Worm (Caenorhabditis elegans) whole organism, young adult: Measurements from ENCODE around the gene T26C12.3.
"Not testable (repeated sequence)": the region's sequence is repeated elsewhere in the genome, so short reads cannot be mapped to it uniquely, and the experiment has no call there.

Experiments used
- D2030.7 ChIP-seq: fragments of 200-800 bp; sonication (Bioruptor generic); IDR thresholded peaks from 2 replicates; pipeline ENCODE4 v1.3.6; 2022; ENCODE audit warnings: missing genetic modification reagents, missing genetic modification characterization, missing compliant biosample characterization
- F10E7.11 ChIP-seq: sonication (generic microtip); optimal IDR thresholded peaks from 2 replicates; lab custom pipeline; 2017; ENCODE audit warnings: mild to moderate bottlenecking, missing genetic modification characterization, moderate library complexity, missing compliant biosample characterization
- F22D6.2 ChIP-seq: sonication (generic microtip); optimal IDR thresholded peaks from 2 replicates; lab custom pipeline; 2016; ENCODE audit warnings: mild to moderate bottlenecking, missing genetic modification characterization, missing compliant biosample characterization
- F33H1.4 ChIP-seq: fragments of 200-800 bp; sonication (Bioruptor generic); IDR thresholded peaks from 2 replicates; pipeline ENCODE4 v1.3.6; 2022; ENCODE audit warnings: missing genetic modification reagents, missing genetic modification characterization, missing compliant biosample characterization
- F37B4.10 ChIP-seq: fragments of 200-800 bp; sonication (Bioruptor generic); IDR thresholded peaks from 2 replicates; pipeline ENCODE4 v1.3.6; 2022; ENCODE audit warnings: missing genetic modification characterization, missing compliant biosample characterization
- F49E8.2 ChIP-seq: sonication (generic microtip); optimal IDR thresholded peaks from 3 replicates; lab custom pipeline; 2017; ENCODE audit warnings: missing genetic modification characterization, mild to moderate bottlenecking, missing compliant biosample characterization, antibody characterized with exemption, moderate library complexity; ENCODE audit not compliant: insufficient read depth
- F55B11.4 ChIP-seq: sonication (generic microtip); optimal IDR thresholded peaks from 2 replicates; lab custom pipeline; 2016; ENCODE audit warnings: missing compliant biosample characterization, missing genetic modification characterization, borderline replicate concordance; ENCODE audit not compliant: insufficient read depth
- F57C9.4 ChIP-seq: sonication (generic microtip); optimal IDR thresholded peaks from 2 replicates; lab custom pipeline; 2017; ENCODE audit warnings: mild to moderate bottlenecking, missing genetic modification characterization, missing compliant biosample characterization
- K11D2.4 ChIP-seq: fragments of 200-800 bp; sonication (Bioruptor generic); IDR thresholded peaks from 2 replicates; pipeline ENCODE4 v1.3.6; 2022; ENCODE audit warnings: missing genetic modification reagents, missing genetic modification characterization, missing compliant biosample characterization
- K12H6.12 ChIP-seq: fragments of 200-800 bp; sonication (Bioruptor generic); optimal IDR thresholded peaks from 2 replicates; lab custom pipeline; 2018; ENCODE audit warnings: mild to moderate bottlenecking, missing genetic modification characterization, missing compliant biosample characterization
- Y53G8AR.9 ChIP-seq: fragments of 200-800 bp; sonication (Bioruptor generic); conservative IDR thresholded peaks from 2 replicates; pipeline ENCODE4 v1.3.6; 2022; ENCODE audit warnings: missing genetic modification reagents, missing genetic modification characterization, missing compliant biosample characterization
- Y56A3A.18 ChIP-seq: fragments of 200-800 bp; sonication (Bioruptor generic); IDR thresholded peaks from 2 replicates; pipeline ENCODE4 v1.3.6; 2022; ENCODE audit warnings: missing genetic modification reagents, missing genetic modification characterization, missing compliant biosample characterization
- Y79H2A.3 ChIP-seq: fragments of 200-800 bp; sonication (Bioruptor generic); conservative IDR thresholded peaks from 2 replicates; pipeline ENCODE4 v1.3.6; 2022; ENCODE audit warnings: missing genetic modification reagents, missing genetic modification characterization, missing compliant biosample characterization
- ZK185.1 ChIP-seq: sonication (generic microtip); optimal IDR thresholded peaks from 2 replicates; lab custom pipeline; 2016; ENCODE audit warnings: mild to moderate bottlenecking, missing genetic modification characterization, missing compliant biosample characterization; ENCODE audit not compliant: poor library complexity, severe bottlenecking
- akir-1 ChIP-seq: fragments of 200-800 bp; sonication (Bioruptor generic); optimal IDR thresholded peaks from 2 replicates; lab custom pipeline; 2018; ENCODE audit warnings: mild to moderate bottlenecking, missing genetic modification characterization, moderate library complexity, missing compliant biosample characterization
- aptf-3 ChIP-seq: fragments of 200-800 bp; sonication (Bioruptor generic); IDR thresholded peaks from 2 replicates; pipeline ENCODE4 v1.3.6; 2022; ENCODE audit warnings: missing genetic modification characterization, missing compliant biosample characterization
- athp-1 ChIP-seq: sonication (generic microtip); optimal IDR thresholded peaks from 2 replicates; lab custom pipeline; 2017; ENCODE audit warnings: mild to moderate bottlenecking, missing genetic modification characterization, missing compliant biosample characterization
- attf-3 ChIP-seq: fragments of 200-800 bp; sonication (Bioruptor generic); conservative IDR thresholded peaks from 2 replicates; pipeline ENCODE4 v1.3.6; 2022; ENCODE audit warnings: missing genetic modification reagents, missing genetic modification characterization, missing compliant biosample characterization
- bed-1 ChIP-seq: fragments of 200-800 bp; sonication (Bioruptor generic); IDR thresholded peaks from 2 replicates; pipeline ENCODE4 v1.3.6; 2022; ENCODE audit warnings: missing genetic modification reagents, missing genetic modification characterization, missing compliant biosample characterization
- ccch-3 ChIP-seq: fragments of 200-800 bp; sonication (Bioruptor generic); optimal IDR thresholded peaks from 2 replicates; lab custom pipeline; 2018; ENCODE audit warnings: mild to moderate bottlenecking, missing genetic modification characterization, missing compliant biosample characterization
- ceh-40 ChIP-seq: fragments of 200-800 bp; sonication (Bioruptor generic); IDR thresholded peaks from 2 replicates; pipeline ENCODE4 v1.3.6; 2022; ENCODE audit warnings: missing genetic modification characterization, missing compliant biosample characterization
- ceh-79 ChIP-seq: sonication (generic microtip); optimal IDR thresholded peaks from 2 replicates; lab custom pipeline; 2017; ENCODE audit warnings: mild to moderate bottlenecking, missing genetic modification characterization, missing compliant biosample characterization
- ceh-91 ChIP-seq: fragments of 200-800 bp; sonication (Bioruptor generic); IDR thresholded peaks from 2 replicates; pipeline ENCODE4 v1.3.6; 2022; ENCODE audit warnings: missing genetic modification reagents, missing genetic modification characterization, missing compliant biosample characterization
- chd-7 ChIP-seq: sonication (generic microtip); optimal IDR thresholded peaks from 2 replicates; lab custom pipeline; 2016; ENCODE audit warnings: mild to moderate bottlenecking, missing genetic modification characterization, moderate library complexity, missing compliant biosample characterization
- dox-1 ChIP-seq: fragments of 200-800 bp; sonication (Bioruptor generic); IDR thresholded peaks from 2 replicates; pipeline ENCODE4 v1.3.6; 2022; ENCODE audit warnings: missing genetic modification reagents, missing genetic modification characterization, missing compliant biosample characterization
- egl-44 ChIP-seq: fragments of 200-800 bp; sonication (Bioruptor generic); IDR thresholded peaks from 2 replicates; pipeline ENCODE4 v1.3.6; 2022; ENCODE audit warnings: missing genetic modification reagents, missing genetic modification characterization, missing compliant biosample characterization
- egrh-3 ChIP-seq: fragments of 200-800 bp; sonication (Bioruptor generic); IDR thresholded peaks from 2 replicates; pipeline ENCODE4 v1.3.6; 2022; ENCODE audit warnings: missing genetic modification reagents, missing genetic modification characterization, missing compliant biosample characterization
- ekl-4 ChIP-seq: fragments of 200-800 bp; sonication (Bioruptor generic); IDR thresholded peaks from 2 replicates; pipeline ENCODE4 v1.3.6; 2022; ENCODE audit warnings: missing genetic modification reagents, missing genetic modification characterization, missing compliant biosample characterization
- ets-4 ChIP-seq: fragments of 200-800 bp; sonication (Bioruptor generic); optimal IDR thresholded peaks from 2 replicates; lab custom pipeline; 2018; ENCODE audit warnings: mild to moderate bottlenecking, missing genetic modification characterization, missing compliant biosample characterization
- hlh-12 ChIP-seq: sonication (generic microtip); optimal IDR thresholded peaks from 2 replicates; lab custom pipeline; 2016; ENCODE audit warnings: missing genetic modification characterization, missing compliant biosample characterization
- lir-1 ChIP-seq: fragments of 200-800 bp; sonication (Bioruptor generic); conservative IDR thresholded peaks from 2 replicates; pipeline ENCODE4 v1.3.6; 2022; ENCODE audit warnings: missing genetic modification reagents, missing genetic modification characterization, missing compliant biosample characterization
- mes-4 ChIP-seq: sonication (generic microtip); optimal IDR thresholded peaks from 2 replicates; lab custom pipeline; 2016; ENCODE audit warnings: missing genotype, missing genetic modification characterization, missing compliant biosample characterization
- nhr-90 ChIP-seq: sonication (generic microtip); optimal IDR thresholded peaks from 2 replicates; lab custom pipeline; 2016; ENCODE audit warnings: missing genotype, mild to moderate bottlenecking, missing genetic modification characterization, missing compliant biosample characterization
- pha-4 ChIP-seq: fragments of 150-350 bp; sonication (generic microtip); optimal IDR thresholded peaks from 2 replicates; lab custom pipeline; 2014; ENCODE audit warnings: missing biosample characterization, missing genetic modification reagents, missing genetic modification characterization
- repo-1 ChIP-seq: sonication (generic microtip); optimal IDR thresholded peaks from 2 replicates; lab custom pipeline; 2017; ENCODE audit warnings: mild to moderate bottlenecking, missing genetic modification characterization, missing compliant biosample characterization
- rpc-1 ChIP-seq, 2 experiments: fragments of 150-350 bp in 1 of 2; sonication (generic microtip) in 1 of 2; optimal IDR thresholded peaks; 2 replicates each; lab custom pipeline; 2014 to 2018; ENCODE audit warnings: missing biosample characterization in 1 of 2, missing genetic modification characterization in 1 of 2, missing genetic modification reagents in 1 of 2, missing genotype in 1 of 2
- sea-2 ChIP-seq: fragments of 200-800 bp; sonication (Bioruptor generic); IDR thresholded peaks from 2 replicates; pipeline ENCODE4 v1.3.6; 2022; ENCODE audit warnings: missing genetic modification characterization, missing compliant biosample characterization
- xnd-1 ChIP-seq: sonication (generic microtip); optimal IDR thresholded peaks from 2 replicates; lab custom pipeline; 2016; ENCODE audit warnings: missing genotype, missing genetic modification reagents, missing genetic modification characterization, missing compliant biosample characterization
- zfh-2 ChIP-seq: fragments of 200-800 bp; sonication (Bioruptor generic); conservative IDR thresholded peaks from 2 replicates; pipeline ENCODE4 v1.3.6; 2022; ENCODE audit warnings: missing genetic modification reagents, missing genetic modification characterization, missing compliant biosample characterization
- ztf-28 ChIP-seq: fragments of 200-800 bp; sonication (Bioruptor generic); IDR thresholded peaks from 2 replicates; pipeline ENCODE4 v1.3.6; 2022; ENCODE audit warnings: missing genetic modification reagents, missing genetic modification characterization, missing compliant biosample characterization
- ztf-3 ChIP-seq: fragments of 200-800 bp; sonication (Bioruptor generic); optimal IDR thresholded peaks from 2 replicates; lab custom pipeline; 2018; ENCODE audit warnings: mild to moderate bottlenecking, missing genetic modification characterization, missing compliant biosample characterization
- ztf-6 ChIP-seq: fragments of 200-800 bp; sonication (Bioruptor generic); IDR thresholded peaks from 2 replicates; pipeline ENCODE4 v1.3.6; 2022; ENCODE audit warnings: missing genetic modification reagents, missing genetic modification characterization, missing compliant biosample characterization

T26C12.3 gene

ce11 chrIV:3305575-3305974, 32.4 kb upstream of the T26C12.3 start, which contains the start of gene W08E12.2:
TSS of gene W08E12.2 (plus strand) at chrIV:3305875.
- TF ChIP-seq zfh-2 (GFP tag; lab: Robert Waterston, UW) (no peak), pha-4 (tag; lab: Kevin White, UChicago) (no peak), nhr-90 (tag; lab: Kevin White, UChicago) (no peak), F33H1.4 (GFP tag; lab: Robert Waterston, UW) (no peak), attf-3 (no peak), ztf-3 (GFP tag; lab: Kevin White, UChicago) (no peak), xnd-1 (tag; lab: Kevin White, UChicago) (no peak), hlh-12 (tag; lab: Kevin White, UChicago) (no peak), ccch-3 (GFP tag; lab: Kevin White, UChicago) (no peak), egrh-3 (no peak), sea-2 (GFP tag; lab: Robert Waterston, UW) (no peak), athp-1 (no peak), K11D2.4 (GFP tag; lab: Robert Waterston, UW) (no peak)

ce11 chrIV:3303690-3304089, 30.5 kb upstream of the T26C12.3 start, which contains the start of gene idpp-12:
TSS of gene idpp-12 (plus strand) at chrIV:3303990.
- TF ChIP-seq aptf-3 (GFP tag; lab: Robert Waterston, UW); ceh-79 (tag; lab: Kevin White, UChicago); lir-1: not testable (repeated sequence)

ce11 chrIV:3302058-3302457, 28.9 kb upstream of the T26C12.3 start, which contains the start of gene W08E12.4:
TSS of gene W08E12.4 (plus strand) at chrIV:3302358.
- TF ChIP-seq ztf-28 (GFP tag; lab: Robert Waterston, UW); mes-4; ekl-4 (GFP tag; lab: Robert Waterston, UW): not testable (repeated sequence)

ce11 chrIV:3300492-3300891, 27.3 kb upstream of the T26C12.3 start, which contains the start of gene W08E12.5:
TSS of gene W08E12.5 (plus strand) at chrIV:3300792.
- no peak for TF ChIP-seq egl-44
- no peak for TF ChIP-seq F55B11.4
- TF ChIP-seq F10E7.11, result no peak
- TF ChIP-seq pha-4 (tag; lab: Kevin White, UChicago), result no peak
- no peak for TF ChIP-seq ceh-91 (GFP tag; lab: Robert Waterston, UW)

- TF ChIP-seq repo-1 (no peak), K12H6.12 (tag; lab: Kevin White, UChicago) (no peak), ceh-40 (GFP tag; lab: Robert Waterston, UW) (0 out of 2 replicates have a peak, but pooled peaks have one; percentile 21), egrh-3 (peak; percentile 65; the same call in 1 of the 2 replicates), Y56A3A.18 (GFP tag; lab: Robert Waterston, UW) (no peak), zfh-2 (GFP tag; lab: Robert Waterston, UW) (peak; percentile 89), dox-1 (peak; percentile 23; the same call in 1 of the 2 replicates), ets-4 (GFP tag; lab: Kevin White, UChicago) (no peak), hlh-12 (tag; lab: Kevin White, UChicago) (no peak), Y79H2A.3 (no peak), ztf-6 (no peak), sea-2 (GFP tag; lab: Robert Waterston, UW) (0 out of 2 replicates have a peak, but pooled peaks have one; percentile 30), bed-1 (GFP tag; lab: Robert Waterston, UW) (no peak), akir-1 (GFP tag; lab: Kevin White, UChicago) (no peak), Y53G8AR.9 (GFP tag; lab: Robert Waterston, UW) (no peak), rpc-1 (optimal IDR thresholded peaks at IDR 0.05; lab: Kevin White, UChicago) (no peak), rpc-1 (tag; optimal IDR thresholded peaks at IDR 0.05; lab: Kevin White, UChicago) (no peak), F57C9.4 (no peak), ZK185.1 (tag; lab: Kevin White, UChicago) (no peak), F49E8.2 (tag; lab: Kevin White, UChicago) (no peak), F22D6.2 (tag; lab: Kevin White, UChicago) (no peak), F37B4.10 (no peak), D2030.7 (GFP tag; lab: Robert Waterston, UW) (no peak), chd-7 (no peak), ceh-79 (tag; lab: Kevin White, UChicago) (no peak)
Measured at ce11 chrIV:3299229-3299628, 26.0 kb upstream of the T26C12.3 start.
